Worm (Caenorhabditis elegans) whole organism, L1 larva: ENCODE measurements around the gene nhr-177.

Experiments used
- C16A3.4 ChIP-seq: fragments of 150-350 bp; optimal IDR thresholded peaks from 2 replicates; lab custom pipeline; 2014; ENCODE audit warnings: missing biosample characterization, missing genetic modification characterization
- F16B12.6 ChIP-seq: fragments of 150-350 bp; optimal IDR thresholded peaks from 2 replicates; lab custom pipeline; 2014; ENCODE audit warnings: missing biosample characterization, missing genetic modification characterization
- aha-1 ChIP-seq: fragments of 150-350 bp; optimal IDR thresholded peaks from 2 replicates; lab custom pipeline; 2014; ENCODE audit warnings: missing biosample characterization, missing genetic modification characterization
- alr-1 ChIP-seq: fragments of 200-800 bp; sonication (Bioruptor generic); optimal IDR thresholded peaks from 2 replicates; lab custom pipeline; 2018; ENCODE audit warnings: borderline replicate concordance, mild to moderate bottlenecking, missing genetic modification characterization, missing compliant biosample characterization
- ceh-82 ChIP-seq, 3 experiments: fragments of 150-350 bp in 1 of 3; sonication (generic microtip) in 2 of 3; optimal IDR thresholded peaks; 2 replicates each; lab custom pipeline; 2014 to 2017; ENCODE audit warnings: missing biosample characterization in 3 of 3, missing genetic modification characterization in 3 of 3
- ceh-90 ChIP-seq: sonication (generic microtip); optimal IDR thresholded peaks from 2 replicates; lab custom pipeline; 2016; ENCODE audit warnings: missing genetic modification characterization, missing compliant biosample characterization
- dsc-1 ChIP-seq: sonication (generic microtip); optimal IDR thresholded peaks from 2 replicates; lab custom pipeline; 2016; ENCODE audit warnings: mild to moderate bottlenecking, missing genetic modification characterization, missing compliant biosample characterization
- efl-1 ChIP-seq, 4 experiments: fragments of 150-350 bp; optimal IDR thresholded peaks in 3 of 4; peaks in 1 of 4; 1 replicate in 1 of 4; 2 replicates in 3 of 4; lab custom pipeline; 2014; ENCODE audit warnings: missing biosample characterization in 2 of 4, missing genetic modification characterization in 2 of 4, missing genetic modification reagents in 2 of 4
- efl-3 ChIP-seq: fragments of 200-800 bp; sonication (Bioruptor generic); optimal IDR thresholded peaks from 2 replicates; lab custom pipeline; 2018; ENCODE audit warnings: mild to moderate bottlenecking, missing genetic modification characterization, missing compliant biosample characterization
- egl-27 ChIP-seq, 2 experiments: fragments of 150-350 bp in 1 of 2; sonication (generic microtip); optimal IDR thresholded peaks; 3 replicates each; lab custom pipeline; 2017 to 2018; ENCODE audit warnings: missing biosample characterization in 2 of 2, missing genetic modification characterization in 2 of 2, missing genetic modification reagents in 2 of 2
- elt-2 ChIP-seq: sonication (generic microtip); optimal IDR thresholded peaks from 2 replicates; lab custom pipeline; 2016; ENCODE audit warnings: missing genetic modification characterization, mild to moderate bottlenecking, inconsistent platforms, missing compliant biosample characterization, missing genetic modification reagents
- ets-5 ChIP-seq: fragments of 200-800 bp; sonication (Bioruptor generic); IDR thresholded peaks from 2 replicates; pipeline ENCODE4 v1.3.6; 2022; ENCODE audit warnings: missing genetic modification characterization, missing compliant biosample characterization
- fkh-8 ChIP-seq: sonication (generic microtip); optimal IDR thresholded peaks from 2 replicates; lab custom pipeline; 2016; ENCODE audit warnings: mild to moderate bottlenecking, missing genetic modification characterization, missing compliant biosample characterization
- grh-1 ChIP-seq: fragments of 200-800 bp; sonication (Bioruptor generic); IDR thresholded peaks from 2 replicates; pipeline ENCODE4 v1.3.6; 2022; ENCODE audit warnings: missing genetic modification reagents, missing genetic modification characterization, missing compliant biosample characterization
- hlh-17 ChIP-seq: fragments of 200-800 bp; sonication (Bioruptor generic); optimal IDR thresholded peaks from 2 replicates; lab custom pipeline; 2018; ENCODE audit warnings: missing genetic modification characterization, mild to moderate bottlenecking, missing compliant biosample characterization, moderate library complexity, borderline replicate concordance
- hpl-2 ChIP-seq: fragments of 150-350 bp; optimal IDR thresholded peaks from 2 replicates; lab custom pipeline; 2014; ENCODE audit warnings: missing biosample characterization, missing genetic modification reagents, missing genetic modification characterization
- irx-1 ChIP-seq: sonication (generic microtip); optimal IDR thresholded peaks from 2 replicates; lab custom pipeline; 2016; ENCODE audit warnings: missing genetic modification characterization, missing compliant biosample characterization
- lin-13 ChIP-seq: fragments of 150-350 bp; optimal IDR thresholded peaks from 2 replicates; lab custom pipeline; 2014; ENCODE audit warnings: missing biosample characterization, missing genetic modification reagents, missing genetic modification characterization
- lin-14 ChIP-seq: fragments of 200-800 bp; sonication (Bioruptor generic); optimal IDR thresholded peaks from 2 replicates; lab custom pipeline; 2018; ENCODE audit warnings: mild to moderate bottlenecking, missing genetic modification characterization, moderate library complexity, missing compliant biosample characterization
- lin-39 ChIP-seq: fragments of 150-350 bp; optimal IDR thresholded peaks from 2 replicates; lab custom pipeline; 2014; ENCODE audit warnings: missing biosample characterization, missing genetic modification reagents, missing genetic modification characterization
- lsy-2 ChIP-seq, 2 experiments: fragments of 150-350 bp; optimal IDR thresholded peaks; 2 replicates each; lab custom pipeline; 2014; ENCODE audit warnings: missing biosample characterization in 2 of 2, missing genetic modification characterization in 2 of 2
- mdl-1 ChIP-seq, 2 experiments: fragments of 150-350 bp; optimal IDR thresholded peaks; 2 replicates each; lab custom pipeline; 2014 to 2017; ENCODE audit warnings: missing biosample characterization in 2 of 2, missing genetic modification characterization in 2 of 2, inconsistent platforms in 1 of 2
- mef-2 ChIP-seq: fragments of 150-350 bp; optimal IDR thresholded peaks from 2 replicates; lab custom pipeline; 2014; ENCODE audit warnings: missing biosample characterization, missing genetic modification characterization
- nhr-237 ChIP-seq: fragments of 150-350 bp; optimal IDR thresholded peaks from 2 replicates; lab custom pipeline; 2014; ENCODE audit warnings: missing biosample characterization, missing genetic modification characterization
- nhr-28 ChIP-seq: fragments of 150-350 bp; optimal IDR thresholded peaks from 2 replicates; lab custom pipeline; 2014; ENCODE audit warnings: missing biosample characterization, missing genetic modification characterization
- nhr-71 ChIP-seq: sonication (generic microtip); optimal IDR thresholded peaks from 2 replicates; lab custom pipeline; 2016; ENCODE audit warnings: mild to moderate bottlenecking, missing genetic modification characterization, moderate library complexity, missing compliant biosample characterization
- nhr-76 ChIP-seq: sonication (generic microtip); optimal IDR thresholded peaks from 2 replicates; lab custom pipeline; 2017; ENCODE audit warnings: missing biosample characterization, missing genetic modification characterization
- nhr-85 ChIP-seq: sonication (generic microtip); peaks from one replicate; lab custom pipeline; 2016; ENCODE audit warnings: missing genetic modification characterization, inconsistent platforms, missing compliant biosample characterization
- nhr-90 ChIP-seq: sonication (generic microtip); optimal IDR thresholded peaks from 2 replicates; lab custom pipeline; 2016; ENCODE audit warnings: mild to moderate bottlenecking, missing genetic modification characterization, missing compliant biosample characterization; ENCODE audit not compliant: poor library complexity
- rnt-1 ChIP-seq: sonication (generic microtip); optimal IDR thresholded peaks from 2 replicates; lab custom pipeline; 2016; ENCODE audit warnings: mild to moderate bottlenecking, missing genetic modification characterization, moderate library complexity, missing compliant biosample characterization
- snpc-4 ChIP-seq: fragments of 150-350 bp; optimal IDR thresholded peaks from 2 replicates; lab custom pipeline; 2014; ENCODE audit warnings: missing biosample characterization, missing genetic modification characterization
- snu-23 ChIP-seq: sonication (generic microtip); optimal IDR thresholded peaks from 2 replicates; lab custom pipeline; 2016; ENCODE audit warnings: missing genetic modification characterization, missing compliant biosample characterization
- sox-4 ChIP-seq: sonication (generic microtip); optimal IDR thresholded peaks from 2 replicates; lab custom pipeline; 2016; ENCODE audit warnings: missing genetic modification characterization, missing compliant biosample characterization
- sptf-1 ChIP-seq: fragments of 150-350 bp; optimal IDR thresholded peaks from 2 replicates; lab custom pipeline; 2014; ENCODE audit warnings: missing biosample characterization, missing genetic modification characterization
- sup-37 ChIP-seq: fragments of 200-800 bp; sonication (Bioruptor generic); optimal IDR thresholded peaks from 2 replicates; lab custom pipeline; 2018; ENCODE audit warnings: mild to moderate bottlenecking, missing genetic modification characterization, missing compliant biosample characterization
- swsn-7 ChIP-seq: sonication (generic microtip); optimal IDR thresholded peaks from 2 replicates; lab custom pipeline; 2016; ENCODE audit warnings: missing genetic modification characterization, missing compliant biosample characterization
- unc-98 ChIP-seq: fragments of 200-800 bp; sonication (Bioruptor generic); IDR thresholded peaks from 2 replicates; pipeline ENCODE4 v1.3.6; 2022; ENCODE audit warnings: missing genetic modification characterization, missing compliant biosample characterization
- vab-15 ChIP-seq: sonication (generic microtip); optimal IDR thresholded peaks from 2 replicates; lab custom pipeline; 2017; ENCODE audit warnings: missing genotype, mild to moderate bottlenecking, missing genetic modification characterization, missing compliant biosample characterization
- zag-1 ChIP-seq: fragments of 150-350 bp; optimal IDR thresholded peaks from 2 replicates; lab custom pipeline; 2014; ENCODE audit warnings: missing biosample characterization, missing genetic modification characterization
- zip-4 ChIP-seq: fragments of 200-800 bp; sonication (Bioruptor generic); optimal IDR thresholded peaks from 2 replicates; lab custom pipeline; 2018; ENCODE audit warnings: mild to moderate bottlenecking, missing genetic modification characterization, moderate library complexity, missing compliant biosample characterization
- ztf-11 ChIP-seq, 2 experiments: sonication (generic microtip); optimal IDR thresholded peaks; 2 replicates each; lab custom pipeline; 2016 to 2017; ENCODE audit warnings: missing genetic modification characterization in 2 of 2, missing biosample characterization in 1 of 2, missing compliant biosample characterization in 1 of 2

nhr-177 gene

ce11 chrV:1629329-1629728, 19.3 kb downstream of the nhr-177 start, which contains the start of gene nhr-238 (continued):
- TF ChIP-seq lsy-2 (tag; optimal IDR thresholded peaks at IDR 0.05; lab: Kevin White, UChicago) (no peak), nhr-71 (tag; lab: Kevin White, UChicago) (peak; percentile 31), fkh-8 (tag; lab: Kevin White, UChicago) (no peak), lin-39 (no peak), snu-23 (GFP tag; lab: Kevin White, UChicago) (peak; percentile 29), zip-4 (GFP tag; lab: Kevin White, UChicago) (no peak), nhr-237 (no peak), C16A3.4 (tag; lab: Kevin White, UChicago) (no peak), nhr-28 (tag; lab: Kevin White, UChicago) (no peak), nhr-90 (no peak), dsc-1 (no peak), lin-14 (GFP tag; lab: Kevin White, UChicago) (no peak), snpc-4 (tag; lab: Kevin White, UChicago) (no peak), ceh-82 (tag; optimal IDR thresholded peaks at IDR 0.05; lab: Kevin White, UChicago) (no peak), nhr-76 (no peak), efl-3 (GFP tag; lab: Kevin White, UChicago) (no peak), sup-37 (no peak), ets-5 (GFP tag; lab: Robert Waterston, UW) (no peak)

DNA sequence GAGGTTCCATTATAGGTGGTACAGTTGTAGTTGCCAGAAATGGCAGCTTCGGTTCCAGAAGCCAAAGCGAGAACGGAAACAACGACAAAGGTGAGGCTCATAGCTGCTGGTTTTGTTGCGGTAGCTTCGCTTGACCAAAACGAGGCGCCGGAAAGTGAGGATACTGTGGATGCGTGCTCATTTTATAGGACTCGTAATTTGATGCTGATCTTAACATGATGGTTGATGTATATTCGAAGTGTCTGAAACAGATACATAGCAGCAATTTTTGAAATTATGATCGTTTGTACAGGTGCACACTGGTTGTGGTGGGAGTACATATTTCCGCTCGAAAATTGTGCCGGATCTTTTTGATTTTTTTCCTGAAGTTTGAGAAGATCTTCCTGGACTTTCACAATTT, 21.1 kb downstream of the nhr-177 start, which contains the start of gene Y46H3D.8:
Gene Y46H3D.8, minus strand, starts transcription at position 101 of the 400 bp plus-strand sequence.
- TF ChIP-seq irx-1 (tag; lab: Kevin White, UChicago) = no peak
- TF ChIP-seq mef-2 (tag; lab: Kevin White, UChicago) = no peak
- no peak for TF ChIP-seq lin-13
- TF ChIP-seq sox-4 (tag; lab: Kevin White, UChicago) = no peak
- no peak for TF ChIP-seq zag-1 (tag; lab: Kevin White, UChicago)
- no peak for TF ChIP-seq aha-1 (tag; lab: Kevin White, UChicago)
- TF ChIP-seq ztf-11 (tag; optimal IDR thresholded peaks at IDR 0.05; lab: Kevin White, UChicago) = no peak

ce11 chrV:1631717-1632116, 21.7 kb downstream of the nhr-177 start, which contains the start of gene irld-17:
TSS of gene irld-17 (plus strand) at chrV:1632017.
- TF ChIP-seq nhr-28 (tag; lab: Kevin White, UChicago) (no peak), efl-1 (optimal IDR thresholded peaks at IDR 0.05; lab: Kevin White, UChicago) (no peak), efl-1 (GFP tag; optimal IDR thresholded peaks at IDR 0.05 in 1 of 2; lab: Kevin White, UChicago) (peak in 1 of 2 experiments; percentile 67), aha-1 (tag; lab: Kevin White, UChicago) (no peak)

DNA sequence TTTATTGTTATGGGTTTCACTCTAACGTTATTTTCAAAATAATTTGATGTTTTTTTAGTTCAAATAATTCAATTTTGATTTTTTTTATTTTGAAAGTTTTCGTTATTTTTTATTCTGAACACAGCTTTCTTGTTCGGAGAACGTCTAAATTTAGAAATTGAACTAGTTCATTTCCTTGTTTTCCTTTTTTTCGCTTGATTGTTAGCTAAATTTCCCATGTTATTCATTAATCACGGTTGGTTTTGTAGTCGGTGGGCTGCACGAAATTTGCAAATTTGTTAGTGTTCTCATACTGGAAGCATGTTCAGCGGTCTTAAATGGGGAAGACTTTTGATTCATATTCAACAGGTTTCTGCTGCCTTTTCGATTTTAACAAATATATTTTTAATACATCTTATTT, 25.8 kb downstream of the nhr-177 start, which contains the start of gene str-222:
Gene str-222, plus strand, starts transcription at position 301 of the 400 bp plus-strand sequence.
- no peak for TF ChIP-seq elt-2 (tag; lab: Kevin White, UChicago)
- TF ChIP-seq fkh-8 (tag; lab: Kevin White, UChicago) = no peak
- TF ChIP-seq nhr-28 (tag; lab: Kevin White, UChicago) = no peak
- TF ChIP-seq snpc-4 (tag; lab: Kevin White, UChicago) = no peak
- TF ChIP-seq rnt-1 (tag; lab: Kevin White, UChicago) = no peak
- TF ChIP-seq swsn-7 = no peak
- no peak for TF ChIP-seq grh-1 (GFP tag; lab: Robert Waterston, UW)
- no peak for TF ChIP-seq ceh-90 (tag; lab: Kevin White, UChicago)
- no peak for TF ChIP-seq zag-1 (tag; lab: Kevin White, UChicago)
- TF ChIP-seq sptf-1 (tag; lab: Kevin White, UChicago) = no peak
- TF ChIP-seq efl-3 (GFP tag; lab: Kevin White, UChicago) = no peak

DNA sequence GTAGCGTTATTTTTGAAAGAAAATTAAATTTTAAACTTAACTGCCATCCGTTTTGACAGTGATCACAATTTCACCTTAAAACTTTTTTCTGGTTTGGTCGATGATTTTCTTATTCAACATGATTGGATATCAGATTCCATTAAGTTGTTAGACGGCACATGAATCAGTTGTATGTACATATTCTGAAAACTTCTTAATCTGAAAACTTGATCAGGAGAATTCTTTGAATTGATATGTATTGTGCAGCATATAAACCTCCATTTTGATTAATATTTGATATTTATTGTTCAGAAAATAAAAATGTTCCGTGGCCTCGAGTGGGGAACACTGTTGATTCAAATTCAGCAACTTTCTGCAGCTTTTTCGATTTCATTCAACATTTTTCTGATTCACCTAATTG, 29.9 kb downstream of the nhr-177 start, which contains the start of gene str-221:
Gene str-221, plus strand, starts transcription at position 301 of the 400 bp plus-strand sequence.
- TF ChIP-seq nhr-71 (tag; lab: Kevin White, UChicago) (no peak), unc-98 (GFP tag; lab: Robert Waterston, UW) (no peak), sup-37 (no peak), rnt-1 (tag; lab: Kevin White, UChicago) (no peak), ets-5 (GFP tag; lab: Robert Waterston, UW) (no peak), irx-1 (tag; lab: Kevin White, UChicago) (no peak), nhr-85 (tag; lab: Kevin White, UChicago) (no peak), hlh-17 (no peak), mdl-1 (tag; optimal IDR thresholded peaks at IDR 0.05; lab: Kevin White, UChicago) (no peak), hpl-2 (no peak), F16B12.6 (no peak), egl-27 (tag; optimal IDR thresholded peaks at IDR 0.05; lab: Kevin White, UChicago) (no peak), vab-15 (no peak), zag-1 (tag; lab: Kevin White, UChicago) (no peak), alr-1 (tag; lab: Kevin White, UChicago) (no peak), lin-13 (no peak), snpc-4 (tag; lab: Kevin White, UChicago) (no peak), efl-1 (optimal IDR thresholded peaks at IDR 0.05; lab: Kevin White, UChicago) (no peak), efl-1 (GFP tag; optimal IDR thresholded peaks at IDR 0.05 in 1 of 2; lab: Kevin White, UChicago) (no peak)
